Fruit fly (Drosophila melanogaster) whole organism, larva: ENCODE measurements around the gene Cpr.

Experiments used
- noc ChIP-seq: fragments of 200-800 bp; sonication (Bioruptor generic); optimal IDR thresholded peaks from 3 replicates; lab custom pipeline; 2019; ENCODE audit warnings: missing biosample characterization, mild to moderate bottlenecking, missing genetic modification characterization, moderate library complexity

Cpr gene

DNA sequence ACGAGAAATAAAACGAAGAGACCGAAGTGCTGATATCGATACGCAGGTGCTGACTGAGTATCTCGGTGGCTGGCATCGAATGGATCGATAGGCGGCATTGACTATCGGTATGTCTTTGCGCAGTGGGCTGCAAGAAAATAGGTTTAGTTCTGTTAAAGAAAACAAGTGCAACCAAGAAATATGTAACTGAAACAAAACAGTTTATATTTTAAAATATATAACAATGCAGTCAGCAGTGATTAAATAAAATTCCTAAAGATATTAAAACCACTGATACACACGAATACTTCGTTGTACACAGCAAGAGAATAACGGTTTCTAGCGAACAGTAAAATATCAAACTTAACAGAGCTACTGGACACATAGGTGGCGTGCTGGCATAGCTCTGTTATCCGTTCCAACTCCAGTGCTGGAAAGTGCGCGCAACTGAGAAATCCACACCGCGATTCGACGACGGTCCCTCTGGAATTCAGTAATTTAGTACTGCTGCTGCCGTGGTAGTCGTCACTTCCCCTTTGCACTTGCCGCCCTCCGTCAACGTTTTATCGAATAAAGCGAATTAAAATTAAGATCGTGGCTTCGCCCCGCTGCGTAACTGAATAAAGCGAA is at the start of gene Cpr, which contains the start of gene Pez:
Cpr (plus strand) TSS at position 470 of the 609 bp plus-strand sequence.
Pez (minus strand) TSS at position 305 of the 609 bp plus-strand sequence.
- TF ChIP-seq noc (tag; lab: Kevin White, UChicago) = no peak

DNA sequence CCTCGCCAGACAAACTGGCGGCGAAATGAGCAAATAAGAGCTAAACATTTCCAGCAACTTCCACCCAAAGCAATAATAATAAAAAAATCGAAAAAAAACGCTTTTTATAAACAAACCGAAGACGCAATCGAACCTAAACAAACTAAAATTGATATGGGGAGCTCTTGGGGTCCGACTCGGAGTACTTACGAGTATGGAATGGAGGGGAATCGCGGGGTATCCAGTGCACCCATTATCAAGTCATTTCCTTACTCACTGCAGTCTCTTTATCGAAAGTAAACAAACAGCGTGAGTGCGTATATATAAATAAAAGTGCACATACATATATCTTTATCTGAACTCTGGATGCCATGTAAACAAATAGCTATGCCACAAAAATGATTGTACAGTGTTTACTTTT is 47.0 kb upstream of the Cpr start:
- no peak for TF ChIP-seq noc (tag; lab: Kevin White, UChicago)

DNA sequence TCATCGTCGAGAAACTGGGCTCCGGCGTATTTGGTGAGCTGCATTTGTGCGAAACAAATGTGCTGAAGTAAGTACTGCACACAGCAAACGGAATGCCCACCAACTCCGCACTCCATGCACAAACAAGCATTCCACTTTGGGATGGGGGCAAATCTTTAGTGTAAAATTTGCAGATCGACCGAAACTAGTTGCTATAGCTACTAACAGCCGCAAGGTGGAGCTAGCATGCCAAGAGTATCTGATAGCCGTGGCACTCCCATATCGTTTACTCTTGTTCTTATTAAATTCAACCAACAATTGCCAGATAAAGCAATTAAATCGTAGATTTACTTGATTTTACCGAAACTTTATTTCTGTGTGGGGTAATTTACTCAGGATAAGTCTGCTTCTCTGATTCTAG is 37.0 kb upstream of the Cpr start:
- no peak for TF ChIP-seq noc (tag; lab: Kevin White, UChicago)

DNA sequence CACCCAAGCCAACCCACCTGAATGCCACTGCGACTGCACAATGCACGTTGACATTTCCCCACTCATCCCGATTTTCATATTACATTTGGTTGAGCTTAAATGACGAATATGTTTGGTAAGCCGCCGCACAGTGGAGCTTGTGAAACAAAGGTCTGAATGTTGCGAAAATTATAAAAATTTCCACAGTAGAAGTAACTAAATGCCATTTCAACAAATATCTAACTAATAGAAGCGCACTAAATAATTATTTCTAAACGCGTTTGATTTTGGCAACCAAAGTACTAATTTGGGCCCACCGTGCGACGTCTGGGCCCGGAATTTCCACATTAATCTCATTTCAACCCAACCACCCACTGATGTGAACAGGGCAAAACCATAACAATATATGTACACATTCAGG is 31.7 kb upstream of the Cpr start:
- TF ChIP-seq noc (tag; lab: Kevin White, UChicago) = no peak

DNA sequence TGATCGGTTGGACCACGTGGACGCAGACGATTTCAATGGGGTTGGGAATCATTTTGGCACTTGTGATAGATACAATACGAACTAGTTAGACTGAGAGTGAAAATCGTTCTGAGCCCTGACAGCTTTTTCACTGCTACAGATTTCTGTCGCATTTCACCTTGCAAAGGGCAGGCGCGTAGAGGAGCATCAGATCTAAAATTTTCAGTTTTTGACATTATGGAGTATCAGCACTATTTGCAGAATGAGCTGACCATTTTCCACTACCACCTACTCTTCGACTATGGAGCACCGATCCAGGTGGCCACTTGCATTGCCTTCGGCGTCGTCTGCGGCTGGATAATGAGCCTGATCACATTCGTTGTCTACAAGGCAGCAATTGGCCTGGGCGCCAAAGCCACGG is 30.0 kb upstream of the Cpr start, which contains the start of the genes CG43922 and CG13984:
CG43922 (minus strand) TSS at position 101 of the 400 bp plus-strand sequence.
CG13984 (plus strand) TSS at position 169 of the 400 bp plus-strand sequence.
- TF ChIP-seq noc (tag; lab: Kevin White, UChicago) = no peak

DNA sequence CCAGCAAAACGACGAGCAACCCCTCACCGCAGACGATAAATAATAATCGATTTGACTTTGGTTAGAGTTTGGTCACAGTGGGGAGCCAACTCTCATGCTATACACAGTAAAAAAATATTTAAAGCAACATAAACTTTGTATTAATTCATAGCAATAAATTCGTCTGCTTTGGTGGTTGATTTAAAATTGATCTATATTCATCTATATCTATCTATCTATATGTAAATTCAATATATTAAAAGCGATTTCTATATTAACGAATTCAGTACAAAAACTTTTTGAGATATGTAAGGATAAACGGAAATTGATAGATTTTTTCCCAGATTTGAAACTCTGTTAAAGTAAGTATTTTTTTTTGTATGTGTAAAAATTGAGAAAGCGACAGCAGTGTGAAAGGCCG is 28.8 kb upstream of the Cpr start:
- TF ChIP-seq noc (tag; lab: Kevin White, UChicago) = no peak

DNA sequence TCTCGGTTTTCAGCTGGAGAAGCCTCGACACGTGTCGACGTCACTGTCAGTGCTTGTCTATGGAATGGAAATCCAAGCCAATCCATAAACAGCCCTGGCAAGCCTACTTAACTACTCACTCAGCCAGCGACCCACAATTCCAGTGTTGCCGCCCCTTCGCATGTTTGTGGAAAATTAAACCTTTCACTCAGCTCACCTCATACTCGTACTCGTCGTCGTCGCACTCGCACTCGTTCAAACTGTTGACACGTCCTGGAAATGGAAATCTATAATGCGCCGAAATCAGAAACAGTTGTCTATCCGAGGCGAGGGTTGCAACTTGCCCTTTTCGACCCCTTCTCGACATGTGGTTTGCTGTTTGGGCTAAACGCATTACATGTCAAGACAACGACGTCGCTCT is 19.6 kb upstream of the Cpr start:
- no peak for TF ChIP-seq noc (tag; lab: Kevin White, UChicago)

DNA sequence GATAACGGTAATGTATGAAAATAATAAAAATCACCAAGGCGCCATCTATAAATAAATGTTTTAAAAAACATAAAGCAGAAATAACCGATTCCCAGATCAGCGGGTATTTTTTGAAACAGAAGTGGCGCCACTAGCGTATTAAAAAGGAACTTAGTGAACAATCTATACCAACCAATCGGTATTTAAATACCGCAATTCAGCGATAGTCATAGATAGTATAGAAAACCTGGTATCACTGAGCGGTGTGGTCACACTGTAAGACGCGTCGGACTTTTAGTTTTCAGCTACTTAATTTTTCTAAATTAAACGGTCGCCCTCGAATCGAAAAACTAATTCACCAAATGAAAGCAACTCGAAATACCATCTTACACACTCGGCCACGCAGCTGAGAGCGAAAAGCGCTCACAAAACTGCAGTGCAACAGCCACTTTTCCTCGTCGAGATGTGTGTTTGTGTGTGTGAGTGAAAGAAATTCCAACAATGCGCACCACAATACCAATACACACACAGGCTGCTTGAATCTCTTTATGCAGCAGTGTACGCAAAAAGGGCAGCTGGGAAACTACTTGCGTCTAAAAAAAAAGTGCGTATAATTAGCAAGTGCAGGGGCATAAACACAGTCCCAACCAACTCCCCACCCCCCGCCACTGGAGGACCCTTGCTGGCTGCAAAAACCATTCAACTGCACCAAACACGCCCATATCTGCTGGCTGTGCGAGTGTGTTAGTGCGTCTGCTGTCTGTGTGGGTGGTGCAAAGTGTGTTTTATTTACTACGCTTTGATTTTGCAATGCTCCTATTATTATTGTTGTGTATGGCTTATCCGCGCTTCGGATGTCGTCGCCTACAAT is 14.9 kb upstream of the Cpr start, which contains the start of gene PDZ-GEF:
PDZ-GEF (plus strand) TSS at position 232 of the 850 bp plus-strand sequence.
- no peak for TF ChIP-seq noc (tag; lab: Kevin White, UChicago)

DNA sequence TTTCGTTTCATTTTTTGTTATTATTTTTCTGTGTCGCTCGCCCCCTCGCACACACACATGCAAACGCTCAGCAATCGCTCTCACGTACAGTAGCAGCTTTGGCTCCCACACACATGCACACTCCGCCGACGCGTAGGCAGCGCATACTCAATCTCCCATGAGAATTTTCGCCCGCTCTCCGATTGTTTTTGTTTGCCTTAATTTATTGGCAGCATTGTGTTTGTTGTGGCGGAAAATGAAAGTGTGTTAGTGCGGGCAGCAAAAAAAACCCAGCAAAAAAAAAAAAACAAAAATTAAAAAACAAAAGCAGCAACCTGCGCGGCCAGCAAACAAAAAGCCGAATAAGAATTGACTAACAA is 14.3 kb upstream of the Cpr start:
- TF ChIP-seq noc (tag; lab: Kevin White, UChicago) = no peak

DNA sequence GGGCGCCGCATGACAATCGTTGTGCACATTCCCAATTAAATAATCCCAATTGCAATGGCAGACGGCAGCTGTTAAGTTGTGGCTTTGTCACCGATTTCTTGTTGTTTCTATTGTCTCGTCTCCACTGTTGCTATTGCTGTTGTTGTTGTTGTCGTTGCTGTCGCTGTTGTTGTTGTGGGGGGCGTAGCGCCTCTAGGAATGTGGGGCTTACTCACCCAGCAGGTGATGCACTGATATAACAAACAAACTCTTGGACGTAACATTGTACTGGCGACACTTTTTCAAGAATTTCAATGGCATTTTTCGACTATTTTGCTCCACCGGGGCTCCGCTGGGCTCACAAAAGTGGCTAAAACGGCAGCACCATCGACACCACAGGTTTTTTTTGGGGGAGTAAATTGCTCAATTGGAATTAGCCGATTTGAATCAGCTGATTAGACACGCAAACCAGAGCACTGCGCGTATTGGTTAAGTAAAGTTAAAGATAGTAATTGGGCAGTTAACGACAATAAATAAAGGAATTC is 731 bp upstream of the Cpr start:
- no peak for TF ChIP-seq noc (tag; lab: Kevin White, UChicago)

DNA sequence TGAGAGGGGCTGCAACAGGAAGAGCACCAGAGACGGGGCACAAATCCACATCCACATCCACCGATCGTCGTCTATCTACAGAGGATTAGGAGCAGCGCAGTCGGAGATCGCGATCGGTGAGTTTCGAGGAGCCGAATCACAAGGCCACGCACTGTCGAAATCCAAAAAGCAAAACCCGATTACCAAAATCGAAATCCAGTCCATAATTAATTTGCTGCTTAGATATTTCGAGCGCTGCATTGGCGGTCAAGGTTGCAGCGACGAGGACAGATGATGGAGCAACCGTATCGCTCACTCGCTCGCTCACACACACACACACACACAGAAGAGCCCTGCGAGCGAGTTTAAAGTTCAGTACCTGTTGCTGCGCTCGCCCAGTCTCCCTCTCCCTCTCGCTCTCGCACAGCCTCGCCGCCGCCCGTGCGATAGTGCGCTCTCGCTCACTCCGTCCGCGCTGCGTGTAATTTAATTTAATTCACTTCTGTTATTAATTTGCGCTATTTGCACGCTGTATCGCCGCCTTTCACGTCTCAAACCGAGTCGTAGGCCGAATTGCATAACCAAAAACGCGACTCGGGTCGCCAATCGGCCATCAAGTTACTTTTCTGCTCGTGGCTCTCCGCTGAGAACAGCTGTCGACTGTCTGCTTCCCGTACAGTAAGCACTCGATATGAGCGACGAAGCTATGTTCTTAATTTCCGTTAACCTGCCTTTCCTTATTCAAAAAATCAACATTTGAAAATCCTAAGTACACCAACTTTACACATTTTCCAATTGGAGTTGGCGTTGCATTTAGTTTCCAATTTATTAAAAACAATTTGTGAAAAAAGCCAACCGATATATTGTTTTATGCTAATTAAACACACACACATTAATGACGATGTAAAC is 618 bp downstream of the Cpr start:
- TF ChIP-seq noc (tag; lab: Kevin White, UChicago) = peak; percentile 54

DNA sequence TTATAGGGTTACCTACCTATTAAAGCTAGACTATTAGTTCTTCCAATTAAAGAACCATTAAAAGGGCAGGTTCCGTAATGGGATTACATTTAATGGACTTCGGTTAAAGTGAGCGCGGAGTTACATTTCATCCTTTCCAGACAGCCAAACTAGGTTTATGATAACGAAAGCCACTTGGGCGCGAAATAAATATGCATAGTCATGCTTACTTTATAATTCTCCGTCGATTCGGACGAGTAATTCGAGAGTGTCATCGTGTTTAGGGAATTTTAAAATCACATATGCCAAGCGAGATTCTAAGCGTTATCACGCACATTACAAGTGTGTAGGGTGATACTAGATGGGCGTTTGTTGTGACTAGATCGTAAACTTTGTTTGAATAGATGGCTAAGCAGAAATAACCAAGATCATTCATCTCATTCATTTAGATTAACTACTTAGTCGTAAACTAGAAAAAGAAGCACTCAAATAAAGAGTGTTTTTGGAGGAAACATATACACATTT is 1.6 kb downstream of the Cpr start:
- no peak for TF ChIP-seq noc (tag; lab: Kevin White, UChicago)

DNA sequence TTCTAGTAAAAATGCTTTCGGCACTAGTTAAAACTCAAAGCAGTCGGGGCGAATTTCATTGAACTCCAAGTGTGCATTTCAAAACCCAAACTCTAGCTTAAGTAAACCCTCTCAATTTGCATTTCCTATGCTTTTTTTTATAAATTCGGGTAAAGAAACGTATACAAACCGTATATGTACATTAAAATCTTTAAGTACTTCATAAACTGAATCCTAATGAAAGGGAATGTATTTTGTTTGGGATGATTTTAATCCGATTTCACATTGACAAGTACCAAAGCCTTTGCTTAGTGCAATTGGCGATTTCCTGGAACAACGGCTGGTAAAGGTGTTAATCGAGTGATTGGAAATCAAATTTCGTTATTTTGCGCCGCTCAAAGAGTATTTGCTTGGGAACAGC is 2.6 kb downstream of the Cpr start:
- TF ChIP-seq noc (tag; lab: Kevin White, UChicago) = no peak

DNA sequence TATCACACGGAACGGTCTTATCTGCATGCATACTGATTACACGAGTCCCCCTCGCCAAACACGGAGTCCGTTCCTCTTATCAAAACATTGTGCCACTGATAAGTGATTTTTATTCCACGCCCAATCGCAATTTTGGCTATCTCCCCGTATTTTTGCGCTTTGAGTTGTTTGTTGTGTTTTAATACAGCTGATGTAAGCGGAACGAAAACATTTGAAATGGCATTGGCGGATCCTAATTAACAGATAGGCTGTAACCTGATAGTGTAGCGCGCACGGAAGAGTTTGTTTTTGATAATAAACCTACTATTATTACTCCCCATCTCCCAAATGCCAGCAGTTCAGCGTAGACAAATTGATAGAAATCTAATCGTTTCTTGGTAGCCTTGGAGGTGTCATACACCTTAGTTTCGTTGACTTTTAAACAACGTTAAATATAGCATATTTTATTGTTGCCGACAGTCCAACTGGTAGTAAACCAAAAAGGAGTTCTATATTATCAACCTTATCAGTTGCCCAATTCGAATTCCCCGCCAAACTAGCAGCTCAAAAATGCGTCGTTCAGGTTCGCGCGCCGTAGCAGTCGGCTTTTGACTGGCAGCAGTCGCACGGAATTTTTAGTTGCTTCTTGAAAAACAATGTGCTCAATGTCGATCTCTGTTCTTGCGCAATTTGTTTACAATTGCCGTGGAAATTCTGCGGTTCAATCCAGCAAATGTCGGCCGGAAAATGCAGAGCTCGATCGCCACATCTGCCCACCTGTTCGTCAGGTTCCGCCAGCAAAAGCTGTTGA is 4.6 kb downstream of the Cpr start:
- TF ChIP-seq noc (tag; lab: Kevin White, UChicago) = peak; percentile 47
